Worm (Caenorhabditis elegans) whole organism, L4 larva: ENCODE data around the gene F07C6.3.

Source experiments
- D1046.2 ChIP-seq: fragments of 200-800 bp; sonication (Bioruptor generic); IDR thresholded peaks from 2 replicates; pipeline ENCODE4 v1.3.6; 2022; ENCODE audit warnings: missing genetic modification characterization, missing compliant biosample characterization
- F26F4.8 ChIP-seq: fragments of 200-800 bp; sonication (Bioruptor generic); conservative IDR thresholded peaks from 2 replicates; pipeline ENCODE4 v1.3.6; 2022; ENCODE audit warnings: missing genetic modification characterization, missing compliant biosample characterization
- F37D6.2 ChIP-seq: sonication (generic microtip); optimal IDR thresholded peaks from 2 replicates; lab custom pipeline; 2016; ENCODE audit warnings: mild to moderate bottlenecking, missing genetic modification characterization, missing compliant biosample characterization
- F44E2.7 ChIP-seq: fragments of 200-800 bp; sonication (Bioruptor generic); IDR thresholded peaks from 2 replicates; pipeline ENCODE4 v2.1.2; 2022; ENCODE audit warnings: missing genetic modification characterization, missing compliant biosample characterization
- F49E8.2 ChIP-seq: sonication (generic microtip); optimal IDR thresholded peaks from 2 replicates; lab custom pipeline; 2016; ENCODE audit warnings: missing compliant biosample characterization, mild to moderate bottlenecking, missing genetic modification characterization, borderline replicate concordance
- R02D3.7 ChIP-seq: fragments of 150-350 bp; sonication (generic microtip); optimal IDR thresholded peaks from 3 replicates; lab custom pipeline; 2014; ENCODE audit warnings: missing biosample characterization, missing genetic modification characterization
- T20F7.1 ChIP-seq: fragments of 200-800 bp; sonication (Bioruptor generic); optimal IDR thresholded peaks from 2 replicates; lab custom pipeline; 2018; ENCODE audit warnings: mild to moderate bottlenecking, missing genetic modification characterization, missing compliant biosample characterization
- T26A8.4 ChIP-seq: fragments of 200-800 bp; sonication (Bioruptor generic); IDR thresholded peaks from 2 replicates; pipeline ENCODE4 v1.3.6; 2022; ENCODE audit warnings: missing genetic modification characterization, missing compliant biosample characterization
- ceh-20 ChIP-seq: fragments of 200-800 bp; sonication (Bioruptor generic); IDR thresholded peaks from 2 replicates; pipeline ENCODE4 v1.3.6; 2022; ENCODE audit warnings: missing genetic modification reagents, missing genetic modification characterization, missing compliant biosample characterization
- ceh-44 ChIP-seq: fragments of 200-800 bp; sonication (Bioruptor generic); IDR thresholded peaks from 2 replicates; pipeline ENCODE4 v1.3.6; 2022; ENCODE audit warnings: missing genetic modification reagents, missing genetic modification characterization, missing compliant biosample characterization
- ceh-62 ChIP-seq: sonication (generic microtip); optimal IDR thresholded peaks from 2 replicates; lab custom pipeline; 2017; ENCODE audit warnings: missing biosample characterization, missing genetic modification characterization
- ces-1 ChIP-seq: fragments of 150-350 bp; sonication (generic microtip); optimal IDR thresholded peaks from 4 replicates; lab custom pipeline; 2014; ENCODE audit warnings: missing biosample characterization, missing genetic modification reagents, missing genetic modification characterization
- cey-2 ChIP-seq: sonication (generic microtip); optimal IDR thresholded peaks from 3 replicates; lab custom pipeline; 2017; ENCODE audit warnings: missing genetic modification characterization, mild to moderate bottlenecking, missing compliant biosample characterization, antibody characterized with exemption, borderline replicate concordance; ENCODE audit not compliant: insufficient read depth
- daf-16 ChIP-seq, 3 experiments: sonication (generic microtip); optimal IDR thresholded peaks; 2 replicates each; lab custom pipeline; 2016 to 2017; ENCODE audit warnings: missing genetic modification characterization in 3 of 3, missing genetic modification reagents in 3 of 3, mild to moderate bottlenecking in 2 of 3, missing compliant biosample characterization in 2 of 3, missing biosample characterization in 1 of 3, moderate library complexity in 1 of 3
- daf-8 ChIP-seq: fragments of 200-800 bp; sonication (Bioruptor generic); IDR thresholded peaks from 2 replicates; pipeline ENCODE4 v1.3.6; 2022; ENCODE audit warnings: missing genetic modification characterization, missing compliant biosample characterization
- dmd-6 ChIP-seq: fragments of 200-800 bp; sonication (Bioruptor generic); IDR thresholded peaks from 2 replicates; pipeline ENCODE4 v1.3.6; 2022; ENCODE audit warnings: missing genetic modification reagents, missing genetic modification characterization, missing compliant biosample characterization
- dmd-8 ChIP-seq: fragments of 200-800 bp; sonication (Bioruptor generic); IDR thresholded peaks from 2 replicates; pipeline ENCODE4 v1.3.6; 2022; ENCODE audit warnings: missing genetic modification characterization, missing compliant biosample characterization
- dpl-1 ChIP-seq: fragments of 150-350 bp; optimal IDR thresholded peaks from 2 replicates; lab custom pipeline; 2014; ENCODE audit warnings: missing biosample characterization, missing genetic modification reagents, missing genetic modification characterization
- duxl-1 ChIP-seq: sonication (generic microtip); optimal IDR thresholded peaks from 2 replicates; lab custom pipeline; 2016; ENCODE audit warnings: mild to moderate bottlenecking, missing genetic modification characterization, moderate library complexity, missing compliant biosample characterization; ENCODE audit not compliant: poor library complexity
- dve-1 ChIP-seq: sonication (generic microtip); optimal IDR thresholded peaks from 2 replicates; lab custom pipeline; 2017; ENCODE audit warnings: antibody characterized with exemption, mild to moderate bottlenecking, missing genetic modification characterization, missing compliant biosample characterization; ENCODE audit not compliant: insufficient read depth
- egl-43 ChIP-seq: fragments of 200-800 bp; sonication (Bioruptor generic); IDR thresholded peaks from 2 replicates; pipeline ENCODE4 v1.3.6; 2022; ENCODE audit warnings: missing genetic modification reagents, missing genetic modification characterization, missing compliant biosample characterization
- fos-1 ChIP-seq: fragments of 150-350 bp; optimal IDR thresholded peaks from 2 replicates; lab custom pipeline; 2014; ENCODE audit warnings: missing biosample characterization, missing genetic modification characterization
- gei-8 ChIP-seq: fragments of 200-800 bp; sonication (Bioruptor generic); optimal IDR thresholded peaks from 2 replicates; lab custom pipeline; 2018; ENCODE audit warnings: mild to moderate bottlenecking, missing genetic modification characterization, missing compliant biosample characterization
- lim-7 ChIP-seq: fragments of 200-800 bp; sonication (Bioruptor generic); IDR thresholded peaks from 2 replicates; pipeline ENCODE4 v1.3.6; 2022; ENCODE audit warnings: missing genetic modification characterization, missing compliant biosample characterization
- lin-13 ChIP-seq: fragments of 150-350 bp; optimal IDR thresholded peaks from 2 replicates; lab custom pipeline; 2014; ENCODE audit warnings: missing biosample characterization, missing genetic modification reagents, missing genetic modification characterization
- lin-29 ChIP-seq: fragments of 200-800 bp; sonication (Bioruptor generic); IDR thresholded peaks from 2 replicates; pipeline ENCODE4 v1.3.6; 2022; ENCODE audit warnings: missing genetic modification reagents, missing genetic modification characterization, missing compliant biosample characterization
- lir-3 ChIP-seq: sonication (generic microtip); optimal IDR thresholded peaks from 2 replicates; lab custom pipeline; 2016; ENCODE audit warnings: mild to moderate bottlenecking, missing genetic modification characterization, missing compliant biosample characterization
- madf-9 ChIP-seq: fragments of 200-800 bp; sonication (Bioruptor generic); conservative IDR thresholded peaks from 2 replicates; pipeline ENCODE4 v1.3.6; 2022; ENCODE audit warnings: missing genetic modification reagents, missing genetic modification characterization, missing compliant biosample characterization
- mdl-1 ChIP-seq, 2 experiments: fragments of 150-350 bp in 1 of 2; sonication (generic microtip) in 1 of 2; optimal IDR thresholded peaks; 2 replicates each; lab custom pipeline; 2014 to 2017; ENCODE audit warnings: missing biosample characterization in 2 of 2, missing genetic modification characterization in 2 of 2
- mdt-29 ChIP-seq: fragments of 200-800 bp; sonication (Bioruptor generic); IDR thresholded peaks from 2 replicates; pipeline ENCODE4 v1.3.6; 2022; ENCODE audit warnings: missing genetic modification reagents, missing genetic modification characterization, missing compliant biosample characterization
- mxl-3 ChIP-seq: fragments of 200-800 bp; sonication (Bioruptor generic); optimal IDR thresholded peaks from 2 replicates; lab custom pipeline; 2018; ENCODE audit warnings: mild to moderate bottlenecking, missing genetic modification characterization, missing compliant biosample characterization
- nhr-102 ChIP-seq: sonication (generic microtip); optimal IDR thresholded peaks from 2 replicates; lab custom pipeline; 2016; ENCODE audit warnings: mild to moderate bottlenecking, missing genetic modification characterization, moderate library complexity, missing compliant biosample characterization
- nhr-237 ChIP-seq: sonication (generic microtip); optimal IDR thresholded peaks from 2 replicates; lab custom pipeline; 2017; ENCODE audit warnings: missing biosample characterization, missing genetic modification characterization
- nhr-28 ChIP-seq: fragments of 150-350 bp; optimal IDR thresholded peaks from 2 replicates; lab custom pipeline; 2014; ENCODE audit warnings: missing biosample characterization, missing genetic modification characterization
- nhr-41 ChIP-seq: fragments of 200-800 bp; sonication (Bioruptor generic); IDR thresholded peaks from 2 replicates; pipeline ENCODE4 v1.3.6; 2022; ENCODE audit warnings: missing genetic modification reagents, missing genetic modification characterization, missing compliant biosample characterization
- nhr-42 ChIP-seq: fragments of 200-800 bp; sonication (Bioruptor generic); IDR thresholded peaks from 2 replicates; pipeline ENCODE4 v1.3.6; 2022; ENCODE audit warnings: missing genetic modification characterization, missing compliant biosample characterization
- nhr-48 ChIP-seq: sonication (generic microtip); optimal IDR thresholded peaks from 2 replicates; lab custom pipeline; 2016; ENCODE audit warnings: mild to moderate bottlenecking, missing genetic modification characterization, missing compliant biosample characterization
- nhr-6 ChIP-seq: fragments of 150-350 bp; optimal IDR thresholded peaks from 2 replicates; lab custom pipeline; 2014; ENCODE audit warnings: missing biosample characterization, missing genetic modification characterization
- pha-4 ChIP-seq, 2 experiments: fragments of 150-350 bp in 1 of 2; fragments of 200-800 bp in 1 of 2; sonication (Bioruptor generic) in 1 of 2; IDR thresholded peaks in 1 of 2; optimal IDR thresholded peaks in 1 of 2; 2 replicates each; pipeline versions ENCODE4 v1.3.6 to Lab custom; 2014 to 2022; ENCODE audit warnings: missing genetic modification characterization in 2 of 2, missing genetic modification reagents in 2 of 2, missing biosample characterization in 1 of 2, missing compliant biosample characterization in 1 of 2
- php-3 ChIP-seq: fragments of 200-800 bp; sonication (Bioruptor generic); IDR thresholded peaks from 2 replicates; pipeline ENCODE4 v1.3.6; 2022; ENCODE audit warnings: missing genetic modification reagents, missing genetic modification characterization, missing compliant biosample characterization
- sdz-12 ChIP-seq: fragments of 200-800 bp; sonication (Bioruptor generic); optimal IDR thresholded peaks from 2 replicates; lab custom pipeline; 2018; ENCODE audit warnings: mild to moderate bottlenecking, missing genetic modification characterization, missing compliant biosample characterization
- skn-1 ChIP-seq: fragments of 150-350 bp; optimal IDR thresholded peaks from 2 replicates; lab custom pipeline; 2014; ENCODE audit warnings: missing biosample characterization, missing genetic modification characterization
- tra-1 ChIP-seq: fragments of 200-800 bp; sonication (Bioruptor generic); IDR thresholded peaks from 2 replicates; pipeline ENCODE4 v1.3.6; 2022; ENCODE audit warnings: missing genetic modification reagents, missing genetic modification characterization, missing compliant biosample characterization
- vab-7 ChIP-seq: fragments of 200-800 bp; sonication (Bioruptor generic); IDR thresholded peaks from 2 replicates; pipeline ENCODE4 v1.3.6; 2022; ENCODE audit warnings: missing genetic modification reagents, missing genetic modification characterization, missing compliant biosample characterization
- zag-1 ChIP-seq: fragments of 150-350 bp; optimal IDR thresholded peaks from 2 replicates; lab custom pipeline; 2014; ENCODE audit warnings: missing biosample characterization, missing genetic modification characterization
- zfp-2 ChIP-seq: sonication (generic microtip); optimal IDR thresholded peaks from 2 replicates; lab custom pipeline; 2016; ENCODE audit warnings: mild to moderate bottlenecking, missing genetic modification characterization, missing compliant biosample characterization
- zfp-3 ChIP-seq: fragments of 200-800 bp; sonication (Bioruptor generic); conservative IDR thresholded peaks from 2 replicates; pipeline ENCODE4 v1.3.6; 2022; ENCODE audit warnings: missing genetic modification reagents, missing genetic modification characterization, missing compliant biosample characterization
- zip-2 ChIP-seq: fragments of 150-350 bp; optimal IDR thresholded peaks from 2 replicates; lab custom pipeline; 2014; ENCODE audit warnings: missing biosample characterization, missing genetic modification characterization
- ztf-7 ChIP-seq: fragments of 150-350 bp; optimal IDR thresholded peaks from 2 replicates; lab custom pipeline; 2014; ENCODE audit warnings: missing biosample characterization, missing genetic modification characterization

F07C6.3 gene

ce11 chrIV:12833698-12834416 lies 44.8 kb downstream of the F07C6.3 start:
- TF ChIP-seq dpl-1 (no peak), nhr-42 (no peak), mdt-29 (GFP tag; lab: Robert Waterston, UW) (peak; percentile 16; the same call in 1 of the 2 replicates), mdl-1 (tag; optimal IDR thresholded peaks at IDR 0.05; lab: Kevin White, UChicago) (peak in 1 of 2 experiments; percentile 40), gei-8 (GFP tag; lab: Kevin White, UChicago) (no peak), ces-1 (GFP tag; lab: Kevin White, UChicago) (no peak), lim-7 (GFP tag; lab: Robert Waterston, UW) (no peak), T26A8.4 (GFP tag; lab: Robert Waterston, UW) (no peak), ceh-62 (tag; lab: Kevin White, UChicago) (no peak), zfp-2 (no peak), sdz-12 (GFP tag; lab: Kevin White, UChicago) (no peak), zip-2 (tag; lab: Kevin White, UChicago) (no peak), tra-1 (GFP tag; lab: Robert Waterston, UW) (peak; percentile 87; the same call in 1 of the 2 replicates), nhr-102 (tag; lab: Kevin White, UChicago) (no peak), T20F7.1 (GFP tag; lab: Kevin White, UChicago) (peak; percentile 8), ztf-7 (no peak), mxl-3 (GFP tag; lab: Kevin White, UChicago) (peak; percentile 60), F26F4.8 (GFP tag; lab: Robert Waterston, UW) (no peak), php-3 (GFP tag; lab: Robert Waterston, UW) (peak; percentile 83), cey-2 (tag; lab: Kevin White, UChicago) (no peak), lir-3 (tag; lab: Kevin White, UChicago) (no peak), nhr-48 (tag; lab: Kevin White, UChicago) (peak; percentile 70), egl-43 (GFP tag; lab: Robert Waterston, UW) (no peak), nhr-237 (tag; lab: Kevin White, UChicago) (no peak), D1046.2 (GFP tag; lab: Robert Waterston, UW) (no peak), nhr-6 (tag; lab: Kevin White, UChicago) (no peak), pha-4 (GFP tag; IDR thresholded peaks at IDR 0.05; lab: Robert Waterston, UW) (peak; percentile 42; the same call in 1 of the 2 replicates), pha-4 (tag; optimal IDR thresholded peaks at IDR 0.05; lab: Kevin White, UChicago) (no peak), vab-7 (no peak), nhr-41 (GFP tag; lab: Robert Waterston, UW) (peak; percentile 66; the same call in 1 of the 2 replicates), R02D3.7 (tag; lab: Kevin White, UChicago) (no peak), daf-8 (GFP tag; lab: Robert Waterston, UW) (no peak), madf-9 (GFP tag; lab: Robert Waterston, UW) (no peak), nhr-28 (tag; lab: Kevin White, UChicago) (peak; percentile 4), dmd-8 (no peak), dmd-6 (GFP tag; lab: Robert Waterston, UW) (peak; percentile 99), lin-13 (GFP tag; lab: Kevin White, UChicago) (no peak), zfp-3 (GFP tag; lab: Robert Waterston, UW) (no peak), skn-1 (tag; lab: Kevin White, UChicago) (no peak), ceh-44 (GFP tag; lab: Robert Waterston, UW) (no peak), duxl-1 (tag; lab: Kevin White, UChicago) (no peak), lin-29 (GFP tag; lab: Robert Waterston, UW) (no peak), ceh-20 (GFP tag; lab: Robert Waterston, UW) (peak; percentile 34; the same call in 1 of the 2 replicates), F49E8.2 (tag; lab: Kevin White, UChicago) (no peak), F37D6.2 (tag; lab: Kevin White, UChicago) (no peak), fos-1 (no peak), daf-16 (GFP tag; optimal IDR thresholded peaks at IDR 0.05; lab: Kevin White, UChicago) (no peak), daf-16 (tag; optimal IDR thresholded peaks at IDR 0.05; lab: Kevin White, UChicago) (peak; percentile 27), dve-1 (peak; percentile 45), F44E2.7 (GFP tag; lab: Robert Waterston, UW) (no peak), zag-1 (tag; lab: Kevin White, UChicago) (no peak)
